Worm (Caenorhabditis elegans) whole organism, mixed stage, embryonic: ENCODE measurements around the gene str-112.

Source experiments
- blmp-1 ChIP-seq: fragments of 150-350 bp; optimal IDR thresholded peaks from 2 replicates; lab custom pipeline; 2014; ENCODE audit warnings: missing biosample characterization, missing genetic modification characterization
- elt-3 ChIP-seq: fragments of 150-350 bp; optimal IDR thresholded peaks from 2 replicates; lab custom pipeline; 2014; ENCODE audit warnings: missing biosample characterization, missing genetic modification characterization
- ham-2 ChIP-seq: fragments of 200-800 bp; sonication (Bioruptor generic); optimal IDR thresholded peaks from 2 replicates; lab custom pipeline; 2018; ENCODE audit warnings: mild to moderate bottlenecking, missing genetic modification characterization, missing compliant biosample characterization
- lin-13 ChIP-seq: fragments of 150-350 bp; optimal IDR thresholded peaks from 2 replicates; lab custom pipeline; 2014; ENCODE audit warnings: missing biosample characterization, missing genetic modification characterization
- lsy-2 ChIP-seq: fragments of 150-350 bp; optimal IDR thresholded peaks from 2 replicates; lab custom pipeline; 2014; ENCODE audit warnings: missing biosample characterization, missing genetic modification characterization
- mls-2 ChIP-seq: sonication (generic microtip); optimal IDR thresholded peaks from 2 replicates; lab custom pipeline; 2016; ENCODE audit warnings: mild to moderate bottlenecking, missing genetic modification characterization, moderate library complexity, missing compliant biosample characterization
- nhr-12 ChIP-seq: fragments of 150-350 bp; optimal IDR thresholded peaks from 2 replicates; lab custom pipeline; 2014; ENCODE audit warnings: missing biosample characterization, missing genetic modification characterization
- nhr-28 ChIP-seq: fragments of 150-350 bp; optimal IDR thresholded peaks from 2 replicates; lab custom pipeline; 2014; ENCODE audit warnings: missing biosample characterization, missing genetic modification characterization
- nhr-76 ChIP-seq: sonication (generic microtip); optimal IDR thresholded peaks from 2 replicates; lab custom pipeline; 2017; ENCODE audit warnings: missing biosample characterization, missing genetic modification characterization
- snpc-4 ChIP-seq: fragments of 150-350 bp; optimal IDR thresholded peaks from 2 replicates; lab custom pipeline; 2014; ENCODE audit warnings: missing biosample characterization, missing genetic modification characterization
- tbx-8 ChIP-seq: fragments of 200-800 bp; sonication (Bioruptor generic); optimal IDR thresholded peaks from 2 replicates; lab custom pipeline; 2018; ENCODE audit warnings: mild to moderate bottlenecking, missing genetic modification characterization, moderate library complexity, missing compliant biosample characterization
- unc-39 ChIP-seq: fragments of 150-350 bp; optimal IDR thresholded peaks from 2 replicates; lab custom pipeline; 2014; ENCODE audit warnings: missing biosample characterization, missing genetic modification characterization
- unc-62 ChIP-seq: fragments of 150-350 bp; optimal IDR thresholded peaks from 2 replicates; lab custom pipeline; 2014; ENCODE audit warnings: missing biosample characterization, missing genetic modification reagents, missing genetic modification characterization
- ztf-11 ChIP-seq: fragments of 150-350 bp; optimal IDR thresholded peaks from 2 replicates; lab custom pipeline; 2014; ENCODE audit warnings: missing biosample characterization, missing genetic modification characterization

- TF ChIP-seq blmp-1 (tag; lab: Kevin White, UChicago): no peak
- TF ChIP-seq nhr-76 (tag; lab: Kevin White, UChicago): no peak
- no peak for TF ChIP-seq snpc-4
- no peak for TF ChIP-seq mls-2 (tag; lab: Kevin White, UChicago)
- no peak for TF ChIP-seq elt-3
- TF ChIP-seq nhr-12 (tag; lab: Kevin White, UChicago): no peak
- no peak for TF ChIP-seq ham-2 (GFP tag; lab: Kevin White, UChicago)
- no peak for TF ChIP-seq ztf-11 (tag; lab: Kevin White, UChicago)
- no peak for TF ChIP-seq lin-13 (tag; lab: Kevin White, UChicago)
- TF ChIP-seq nhr-28 (tag; lab: Kevin White, UChicago): no peak
- TF ChIP-seq tbx-8 (GFP tag; lab: Kevin White, UChicago): no peak
- TF ChIP-seq lsy-2 (tag; lab: Kevin White, UChicago): no peak
- TF ChIP-seq unc-39 (tag; lab: Kevin White, UChicago): no peak
- TF ChIP-seq unc-62 (GFP tag; lab: Kevin White, UChicago): no peak
These were observed 8.8 kb downstream of the str-112 start, which contains the start of gene T01C4.8 for ce11 chrV:7129460-7129859.
